Fruit fly (Drosophila melanogaster) whole organism, embryonic: ENCODE results near the gene CG14005.
A peak's percentile ranks its signal among the peaks of the same experiment; 100 is the strongest.

Source experiments
- CG11504 ChIP-seq: fragments of 200-800 bp; sonication (Bioruptor generic); optimal IDR thresholded peaks from 3 replicates; lab custom pipeline; 2019; ENCODE audit warnings: missing biosample characterization, mild to moderate bottlenecking, missing genetic modification characterization, moderate library complexity
- CG12236 ChIP-seq: fragments of 200-800 bp; sonication (Bioruptor generic); optimal IDR thresholded peaks from 2 replicates; lab custom pipeline; 2016; ENCODE audit warnings: missing biosample characterization, missing genetic modification characterization
- CG13123 ChIP-seq: fragments of 200-800 bp; sonication (Bioruptor generic); optimal IDR thresholded peaks from 2 replicates; lab custom pipeline; 2016; ENCODE audit warnings: missing biosample characterization, missing genetic modification characterization
- CG13296 ChIP-seq: fragments of 200-800 bp; sonication (Bioruptor generic); optimal IDR thresholded peaks from 3 replicates; lab custom pipeline; 2018; ENCODE audit warnings: missing biosample characterization, mild to moderate bottlenecking, missing genetic modification characterization
- CG15601 ChIP-seq: fragments of 200-800 bp; sonication (Bioruptor generic); optimal IDR thresholded peaks from 3 replicates; lab custom pipeline; 2019; ENCODE audit warnings: missing biosample characterization, mild to moderate bottlenecking, missing genetic modification characterization, moderate library complexity
- CG18476 ChIP-seq: fragments of 200-800 bp; sonication (Bioruptor generic); optimal IDR thresholded peaks from 2 replicates; lab custom pipeline; 2016; ENCODE audit warnings: missing biosample characterization, mild to moderate bottlenecking, missing genetic modification characterization
- CG2199 ChIP-seq: fragments of 200-800 bp; sonication (Bioruptor generic); IDR thresholded peaks from 3 replicates; pipeline ENCODE4 v1.3.6; 2022; ENCODE audit warnings: missing biosample characterization, missing genetic modification characterization
- CG30403 ChIP-seq: fragments of 200-800 bp; sonication (Bioruptor generic); optimal IDR thresholded peaks from 3 replicates; lab custom pipeline; 2016; ENCODE audit warnings: missing biosample characterization, missing genetic modification characterization
- CG32772 ChIP-seq: fragments of 200-800 bp; sonication (Bioruptor generic); IDR thresholded peaks from 2 replicates; pipeline ENCODE4 v1.3.6; 2022; ENCODE audit warnings: missing biosample characterization, missing genetic modification characterization
- CG3995 ChIP-seq: fragments of 200-800 bp; sonication (Bioruptor generic); optimal IDR thresholded peaks from 3 replicates; lab custom pipeline; 2016; ENCODE audit warnings: missing biosample characterization, missing genetic modification characterization
- CG6175 ChIP-seq: fragments of 200-800 bp; sonication (Bioruptor generic); IDR thresholded peaks from 3 replicates; pipeline ENCODE4 v1.3.6; 2022; ENCODE audit warnings: missing biosample characterization, missing genetic modification characterization
- CG6254 ChIP-seq: fragments of 200-800 bp; sonication (Bioruptor generic); optimal IDR thresholded peaks from 3 replicates; lab custom pipeline; 2017; ENCODE audit warnings: mild to moderate bottlenecking, missing biosample characterization, missing genetic modification reagents, missing genetic modification characterization
- CG7357 ChIP-seq: fragments of 200-800 bp; sonication (Bioruptor generic); IDR thresholded peaks from 3 replicates; pipeline ENCODE4 v1.3.6; 2022; ENCODE audit warnings: missing biosample characterization, missing genetic modification characterization
- CG7987 ChIP-seq: fragments of 200-800 bp; sonication (Bioruptor generic); optimal IDR thresholded peaks from 2 replicates; lab custom pipeline; 2018; ENCODE audit warnings: missing biosample characterization, mild to moderate bottlenecking, missing genetic modification characterization, moderate library complexity
- CG9609 ChIP-seq: fragments of 200-800 bp; sonication (Bioruptor generic); optimal IDR thresholded peaks from 3 replicates; lab custom pipeline; 2016; ENCODE audit warnings: missing biosample characterization, missing genetic modification characterization
- CG9876 ChIP-seq: fragments of 200-800 bp; sonication (Bioruptor generic); optimal IDR thresholded peaks from 2 replicates; lab custom pipeline; 2016; ENCODE audit warnings: missing biosample characterization, missing genetic modification characterization
- CG9932 ChIP-seq: fragments of 200-800 bp; sonication (Bioruptor generic); IDR thresholded peaks from 2 replicates; pipeline ENCODE4 v1.3.6; 2022; ENCODE audit warnings: missing biosample characterization, missing genetic modification characterization
- CTCF ChIP-seq: fragments of 200-800 bp; sonication (Bioruptor generic); optimal IDR thresholded peaks from 2 replicates; lab custom pipeline; 2017; ENCODE audit warnings: missing biosample characterization, mild to moderate bottlenecking, missing genetic modification characterization, moderate library complexity
- Dek ChIP-seq: fragments of 200-800 bp; sonication (Bioruptor generic); optimal IDR thresholded peaks from 3 replicates; lab custom pipeline; 2019; ENCODE audit warnings: missing biosample characterization, mild to moderate bottlenecking, missing genetic modification characterization, moderate library complexity
- Fer2 ChIP-seq: fragments of 200-800 bp; sonication (Bioruptor generic); optimal IDR thresholded peaks from 2 replicates; lab custom pipeline; 2018; ENCODE audit warnings: missing biosample characterization, mild to moderate bottlenecking, missing genetic modification characterization, moderate library complexity
- Hsf ChIP-seq: fragments of 200-800 bp; sonication (Bioruptor generic); optimal IDR thresholded peaks from 3 replicates; lab custom pipeline; 2016; ENCODE audit warnings: missing biosample characterization, missing genetic modification characterization
- Lhr ChIP-seq: fragments of 200-800 bp; sonication (Bioruptor generic); optimal IDR thresholded peaks from 3 replicates; lab custom pipeline; 2017; ENCODE audit warnings: mild to moderate bottlenecking, missing biosample characterization, missing genetic modification reagents, missing genetic modification characterization
- MTF-1 ChIP-seq: fragments of 200-800 bp; sonication (Bioruptor generic); optimal IDR thresholded peaks from 2 replicates; lab custom pipeline; 2018; ENCODE audit warnings: missing biosample characterization, mild to moderate bottlenecking, missing genetic modification characterization, borderline replicate concordance
- Meics ChIP-seq: fragments of 200-800 bp; sonication (Bioruptor generic); optimal IDR thresholded peaks from 2 replicates; lab custom pipeline; 2017; ENCODE audit warnings: missing biosample characterization, mild to moderate bottlenecking, missing genetic modification characterization
- Mrtf ChIP-seq: fragments of 200-800 bp; sonication (Bioruptor generic); IDR thresholded peaks from 3 replicates; pipeline ENCODE4 v1.3.6; 2022; ENCODE audit warnings: missing biosample characterization, missing genetic modification characterization
- Opbp ChIP-seq: fragments of 200-800 bp; sonication (Bioruptor generic); IDR thresholded peaks from 3 replicates; pipeline ENCODE4 v1.3.6; 2022; ENCODE audit warnings: missing biosample characterization, missing genetic modification characterization; ENCODE audit not compliant: partially characterized antibody
- Sin3A ChIP-seq: fragments of >200 bp; optimal IDR thresholded peaks from 2 replicates; lab custom pipeline; 2018
- Sry-δ ChIP-seq: fragments of 200-800 bp; sonication (Bioruptor generic); optimal IDR thresholded peaks from 2 replicates; lab custom pipeline; 2016; ENCODE audit warnings: missing biosample characterization, missing genetic modification characterization
- ase ChIP-seq: fragments of 200-800 bp; sonication (Bioruptor generic); IDR thresholded peaks from 3 replicates; pipeline ENCODE4 v1.3.6; 2022; ENCODE audit warnings: missing biosample characterization, missing genetic modification characterization
- cg ChIP-seq: fragments of 200-800 bp; sonication (Bioruptor generic); optimal IDR thresholded peaks from 3 replicates; lab custom pipeline; 2019; ENCODE audit warnings: missing biosample characterization, mild to moderate bottlenecking, missing genetic modification characterization, moderate library complexity
- crp ChIP-seq, 2 experiments: fragments of 200-800 bp; sonication (Bioruptor generic); optimal IDR thresholded peaks; 2 replicates in 1 of 2; 3 replicates in 1 of 2; lab custom pipeline; 2017; ENCODE audit warnings: missing biosample characterization in 2 of 2, missing genetic modification characterization in 2 of 2, mild to moderate bottlenecking in 1 of 2, moderate library complexity in 1 of 2
- cwo ChIP-seq: fragments of 200-800 bp; sonication (Bioruptor generic); optimal IDR thresholded peaks from 3 replicates; lab custom pipeline; 2017; ENCODE audit warnings: missing biosample characterization, missing genetic modification characterization, mild to moderate bottlenecking, moderate library complexity, missing genetic modification reagents
- dati ChIP-seq: fragments of 200-800 bp; sonication (Bioruptor generic); IDR thresholded peaks from 2 replicates; pipeline ENCODE4 v1.3.6; 2022; ENCODE audit warnings: missing biosample characterization, missing genetic modification characterization
- ems ChIP-seq: fragments of 200-800 bp; sonication (Bioruptor generic); optimal IDR thresholded peaks from 3 replicates; lab custom pipeline; 2016; ENCODE audit warnings: missing biosample characterization, missing genetic modification characterization
- grau ChIP-seq: fragments of 200-800 bp; optimal IDR thresholded peaks from 3 replicates; lab custom pipeline; 2019; ENCODE audit warnings: missing biosample characterization, mild to moderate bottlenecking, missing genetic modification characterization, moderate library complexity
- nerfin-1 ChIP-seq: fragments of 200-800 bp; sonication (Bioruptor generic); optimal IDR thresholded peaks from 3 replicates; lab custom pipeline; 2019; ENCODE audit warnings: missing biosample characterization, mild to moderate bottlenecking, missing genetic modification characterization, moderate library complexity
- onecut ChIP-seq: fragments of 200-800 bp; sonication (Bioruptor generic); IDR thresholded peaks from 2 replicates; pipeline ENCODE4 v1.3.6; 2022; ENCODE audit warnings: missing biosample characterization, missing genetic modification characterization
- otp ChIP-seq: fragments of 200-800 bp; sonication (Bioruptor generic); IDR thresholded peaks from 3 replicates; pipeline ENCODE4, ENCODE4 v1.3.6; 2022; ENCODE audit warnings: missing biosample characterization, missing genetic modification characterization
- p53 ChIP-seq: fragments of 200-800 bp; sonication (Bioruptor generic); optimal IDR thresholded peaks from 2 replicates; lab custom pipeline; 2016; ENCODE audit warnings: missing biosample characterization, missing genetic modification characterization
- prd ChIP-seq, 3 experiments: fragments of >200 bp in 2 of 3; fragments of 200-800 bp in 1 of 3; sonication (Bioruptor generic) in 1 of 3; optimal IDR thresholded peaks in 2 of 3; IDR thresholded peaks in 1 of 3; 2 replicates in 2 of 3; 3 replicates in 1 of 3; pipeline versions ENCODE4 v1.3.6 to Lab custom; 2017 to 2022; ENCODE audit warnings: missing biosample characterization in 1 of 3, missing genetic modification characterization in 1 of 3
- ranshi ChIP-seq: fragments of 200-800 bp; sonication (Bioruptor generic); IDR thresholded peaks from 2 replicates; pipeline ENCODE4 v1.3.6; 2022; ENCODE audit warnings: missing biosample characterization, missing genetic modification characterization
- scrt ChIP-seq: fragments of 200-800 bp; sonication (Bioruptor generic); optimal IDR thresholded peaks from 2 replicates; lab custom pipeline; 2018; ENCODE audit warnings: missing biosample characterization, mild to moderate bottlenecking, missing genetic modification characterization, moderate library complexity
- sens-2 ChIP-seq: fragments of 200-800 bp; sonication (Bioruptor generic); IDR thresholded peaks from 2 replicates; pipeline ENCODE4 v1.3.6; 2022; ENCODE audit warnings: missing biosample characterization, missing genetic modification characterization
- tin ChIP-seq: fragments of 200-800 bp; sonication (Bioruptor generic); optimal IDR thresholded peaks from 3 replicates; lab custom pipeline; 2016; ENCODE audit warnings: missing biosample characterization, missing genetic modification characterization
- trh ChIP-seq: fragments of 200-800 bp; sonication (Bioruptor generic); optimal IDR thresholded peaks from 2 replicates; lab custom pipeline; 2016; ENCODE audit warnings: missing biosample characterization, missing genetic modification characterization
- tx ChIP-seq: fragments of 200-800 bp; sonication (Bioruptor generic); optimal IDR thresholded peaks from 2 replicates; lab custom pipeline; 2016; ENCODE audit warnings: missing biosample characterization, missing genetic modification characterization
- vvl ChIP-seq: fragments of 200-800 bp; sonication (Bioruptor generic); IDR thresholded peaks from 2 replicates; pipeline ENCODE4 v1.3.6; 2022; ENCODE audit warnings: missing biosample characterization, missing genetic modification characterization
- yki ChIP-seq: fragments of >200 bp; optimal IDR thresholded peaks from 3 replicates; lab custom pipeline; 2018

CG14005 gene

DNA sequence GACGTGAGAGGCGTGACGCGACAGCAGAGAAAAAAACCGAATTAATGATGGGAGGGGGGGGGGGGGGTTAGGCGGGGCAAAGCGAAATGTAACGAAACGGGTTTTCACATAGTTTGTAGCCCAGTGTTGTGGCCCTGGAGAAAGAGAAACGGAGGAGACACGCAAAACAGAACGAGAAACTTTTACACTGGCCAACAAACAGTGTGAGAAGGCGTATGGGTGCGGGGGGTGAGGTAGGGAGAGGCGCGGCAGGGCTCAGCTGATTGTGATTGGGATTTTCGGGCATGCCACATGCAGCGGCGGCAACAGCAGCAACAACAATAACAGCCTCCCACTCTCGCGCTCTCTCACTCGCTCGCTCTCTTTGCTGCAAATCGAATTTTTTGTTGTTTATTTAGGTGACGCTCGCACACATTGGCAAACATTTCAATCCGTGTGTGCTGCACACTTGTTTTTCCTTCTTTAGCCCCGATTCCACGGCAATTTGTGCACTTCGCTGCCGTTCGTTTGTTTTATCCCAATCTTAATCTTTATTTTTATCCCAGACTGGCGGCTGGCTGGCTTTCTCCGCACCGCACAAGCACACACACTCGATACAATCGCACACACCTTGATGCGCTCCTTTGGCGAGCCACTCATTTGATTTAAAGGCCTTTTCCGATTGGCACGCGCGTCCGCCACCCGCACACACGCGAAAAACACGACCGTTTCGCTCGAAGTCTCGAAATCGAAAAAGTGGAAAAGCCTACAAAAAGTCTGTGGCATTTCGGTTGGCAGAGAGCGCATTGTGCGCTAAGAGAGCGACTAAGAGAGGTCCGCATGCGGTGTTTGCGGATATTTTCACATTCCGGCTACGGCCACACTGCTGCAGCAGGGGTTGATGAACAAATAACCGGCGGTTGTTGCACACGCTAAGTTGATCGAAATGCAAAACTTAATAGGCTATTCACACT, 2.1 kb downstream of the CG14005 start, which contains the start of gene CG9171:
CG9171 (minus strand) TSS at position 819 of the 953 bp plus-strand sequence.
- no peak for TF ChIP-seq prd (optimal IDR thresholded peaks at IDR 0.05; lab: Kevin White, UChicago)
- TF ChIP-seq prd (GFP tag; IDR thresholded peaks at IDR 0.05; lab: Robert Waterston, UW): peak; percentile 39
- TF ChIP-seq CG9876 (GFP tag; lab: Kevin White, UChicago): no peak
- TF ChIP-seq Dek (tag; lab: Kevin White, UChicago): peak; percentile 54
- peak; percentile 55 for TF ChIP-seq scrt (GFP tag; lab: Kevin White, UChicago)
- peak; percentile 3 for TF ChIP-seq Hsf (GFP tag; lab: Kevin White, UChicago)
- no peak for TF ChIP-seq CG3995 (GFP tag; lab: Kevin White, UChicago)
- TF ChIP-seq CG11504 (tag; lab: Kevin White, UChicago): peak; percentile 57
- no peak for TF ChIP-seq dati (GFP tag; lab: Robert Waterston, UW)
- TF ChIP-seq CG7987 (GFP tag; lab: Kevin White, UChicago): peak; percentile 10
- TF ChIP-seq CG13123 (GFP tag; lab: Kevin White, UChicago): peak; percentile 38
- peak; percentile 6 for TF ChIP-seq nerfin-1 (tag; lab: Kevin White, UChicago)
- TF ChIP-seq grau (tag; lab: Kevin White, UChicago): peak; percentile 36
- TF ChIP-seq CG6175 (GFP tag; lab: Robert Waterston, UW): peak; percentile 94
- TF ChIP-seq ems (GFP tag; lab: Kevin White, UChicago): peak; percentile 18
- TF ChIP-seq cg (GFP tag; lab: Kevin White, UChicago): peak; percentile 65
- peak; percentile 7 for TF ChIP-seq cwo (GFP tag; lab: Kevin White, UChicago)
- TF ChIP-seq CG12236: no peak
- TF ChIP-seq Fer2: peak; percentile 2
- TF ChIP-seq Opbp (GFP tag; lab: Robert Waterston, UW): peak; percentile 51; the same call in 2 of the 3 replicates
- peak; percentile 98 for TF ChIP-seq CG7357 (GFP tag; lab: Robert Waterston, UW)
- 0 out of 2 replicates have a peak, but pooled peaks have one; percentile 3 for TF ChIP-seq onecut
- peak; percentile 99 for TF ChIP-seq Meics
- peak; percentile 98 for TF ChIP-seq Lhr (GFP tag; lab: Kevin White, UChicago)
- TF ChIP-seq ranshi (GFP tag; lab: Robert Waterston, UW): 0 out of 2 replicates have a peak, but pooled peaks have one; percentile 29
- TF ChIP-seq CG9609: no peak
- TF ChIP-seq Sry-δ (GFP tag; lab: Kevin White, UChicago): peak; percentile 49
- peak; percentile 0 for TF ChIP-seq p53 (GFP tag; lab: Kevin White, UChicago)
- peak; percentile 15 for TF ChIP-seq CG6254
- TF ChIP-seq tx (GFP tag; lab: Kevin White, UChicago): no peak
- TF ChIP-seq CG2199 (GFP tag; lab: Robert Waterston, UW): 0 out of 3 replicates have a peak, but pooled peaks have one; percentile 13
- peak; percentile 9 for TF ChIP-seq CG13296 (GFP tag; lab: Kevin White, UChicago)
- TF ChIP-seq MTF-1 (GFP tag; lab: Kevin White, UChicago): peak; percentile 44
- TF ChIP-seq Mrtf: no peak
- no peak for TF ChIP-seq trh (GFP tag; lab: Kevin White, UChicago)
- TF ChIP-seq ase (GFP tag; lab: Robert Waterston, UW): 0 out of 3 replicates have a peak, but pooled peaks have one; percentile 27
- TF ChIP-seq CG15601 (tag; lab: Kevin White, UChicago): peak; percentile 24
- peak; percentile 64 for TF ChIP-seq vvl (GFP tag; lab: Robert Waterston, UW)
- TF ChIP-seq Sin3A (lab: Kevin White, UChicago): peak; percentile 13
- peak; percentile 23 for TF ChIP-seq tin (GFP tag; lab: Kevin White, UChicago)
- peak; percentile 44 for TF ChIP-seq yki (lab: Kevin White, UChicago)
- peak; percentile 37; the same call in 1 of the 2 replicates for TF ChIP-seq sens-2
- TF ChIP-seq otp (GFP tag; lab: Robert Waterston, UW): 0 out of 3 replicates have a peak, but pooled peaks have one; percentile 13
- TF ChIP-seq crp (GFP tag; optimal IDR thresholded peaks at IDR 0.05; lab: Kevin White, UChicago): peak in 1 of 2 experiments; percentile 78
- peak; percentile 59 for TF ChIP-seq CTCF (GFP tag; lab: Kevin White, UChicago)
- TF ChIP-seq CG18476 (GFP tag; lab: Kevin White, UChicago): no peak
- peak; percentile 57; the same call in 1 of the 2 replicates for TF ChIP-seq CG32772 (GFP tag; lab: Robert Waterston, UW)
- TF ChIP-seq CG30403: peak; percentile 24
- peak; percentile 65 for TF ChIP-seq CG9932 (GFP tag; lab: Robert Waterston, UW)
